Worm (Caenorhabditis elegans) whole organism, L2 larva: ENCODE measurements around the gene F55B11.2.

Experiments used
- F13H6.1 ChIP-seq: sonication (generic microtip); optimal IDR thresholded peaks from 2 replicates; lab custom pipeline; 2016; ENCODE audit warnings: missing genetic modification characterization, missing compliant biosample characterization
- egl-27 ChIP-seq: sonication (generic microtip); optimal IDR thresholded peaks from 3 replicates; lab custom pipeline; 2017; ENCODE audit warnings: missing biosample characterization, missing genetic modification reagents, missing genetic modification characterization
- elt-1 ChIP-seq: fragments of 150-350 bp; optimal IDR thresholded peaks from 2 replicates; lab custom pipeline; 2014; ENCODE audit warnings: missing biosample characterization, missing genetic modification characterization
- lin-13 ChIP-seq: fragments of 150-350 bp; optimal IDR thresholded peaks from 2 replicates; lab custom pipeline; 2014; ENCODE audit warnings: missing biosample characterization, missing genetic modification reagents, missing genetic modification characterization
- mab-5 ChIP-seq: fragments of 150-350 bp; optimal IDR thresholded peaks from 2 replicates; lab custom pipeline; 2014; ENCODE audit warnings: missing biosample characterization, missing genetic modification characterization
- mdl-1 ChIP-seq, 2 experiments: fragments of 150-350 bp in 1 of 2; sonication (generic microtip) in 1 of 2; optimal IDR thresholded peaks; 2 replicates each; lab custom pipeline; 2017; ENCODE audit warnings: missing biosample characterization in 2 of 2, missing genetic modification characterization in 2 of 2
- nhr-11 ChIP-seq: fragments of 150-350 bp; optimal IDR thresholded peaks from 2 replicates; lab custom pipeline; 2014; ENCODE audit warnings: missing biosample characterization, missing genetic modification characterization
- nhr-237 ChIP-seq: fragments of 150-350 bp; optimal IDR thresholded peaks from 2 replicates; lab custom pipeline; 2014; ENCODE audit warnings: missing biosample characterization, missing genetic modification characterization
- nhr-25 ChIP-seq: fragments of 150-350 bp; sonication (generic microtip); optimal IDR thresholded peaks from 3 replicates; lab custom pipeline; 2014; ENCODE audit warnings: missing biosample characterization, missing genetic modification characterization
- nhr-77 ChIP-seq: fragments of 150-350 bp; optimal IDR thresholded peaks from 2 replicates; lab custom pipeline; 2014; ENCODE audit warnings: missing biosample characterization, missing genetic modification characterization
- unc-39 ChIP-seq: fragments of 150-350 bp; optimal IDR thresholded peaks from 2 replicates; lab custom pipeline; 2014; ENCODE audit warnings: missing biosample characterization, missing genetic modification characterization
- zag-1 ChIP-seq: fragments of 150-350 bp; optimal IDR thresholded peaks from 2 replicates; lab custom pipeline; 2014; ENCODE audit warnings: missing biosample characterization, missing genetic modification characterization
- ztf-11 ChIP-seq: sonication (generic microtip); optimal IDR thresholded peaks from 2 replicates; lab custom pipeline; 2017; ENCODE audit warnings: missing biosample characterization, missing genetic modification characterization
- ztf-4 ChIP-seq: fragments of 150-350 bp; optimal IDR thresholded peaks from 2 replicates; lab custom pipeline; 2014; ENCODE audit warnings: missing biosample characterization, missing genetic modification characterization

ce11 chrIV:14456667-14457066 is 33.6 kb upstream of the F55B11.2 start, which contains the start of gene nspg-9:
- TF ChIP-seq egl-27 (tag; lab: Kevin White, UChicago) (no peak), ztf-11 (tag; lab: Kevin White, UChicago) (no peak), nhr-25 (tag; lab: Kevin White, UChicago) (no peak), mab-5 (tag; lab: Kevin White, UChicago) (no peak), nhr-237 (no peak), unc-39 (tag; lab: Kevin White, UChicago) (no peak), zag-1 (no peak), nhr-77 (tag; lab: Kevin White, UChicago) (no peak), nhr-11 (no peak), mdl-1 (tag; optimal IDR thresholded peaks at IDR 0.05; lab: Kevin White, UChicago) (no peak), elt-1 (tag; lab: Kevin White, UChicago) (no peak), ztf-4 (tag; lab: Kevin White, UChicago) (no peak), lin-13 (no peak), F13H6.1 (tag; lab: Kevin White, UChicago) (no peak)
